Worm (Caenorhabditis elegans): ENCODE results near the gene F01D4.8.
A peak's percentile ranks its signal among the peaks of the same experiment; 100 is the strongest.

The F01D4.8 gene

DNA sequence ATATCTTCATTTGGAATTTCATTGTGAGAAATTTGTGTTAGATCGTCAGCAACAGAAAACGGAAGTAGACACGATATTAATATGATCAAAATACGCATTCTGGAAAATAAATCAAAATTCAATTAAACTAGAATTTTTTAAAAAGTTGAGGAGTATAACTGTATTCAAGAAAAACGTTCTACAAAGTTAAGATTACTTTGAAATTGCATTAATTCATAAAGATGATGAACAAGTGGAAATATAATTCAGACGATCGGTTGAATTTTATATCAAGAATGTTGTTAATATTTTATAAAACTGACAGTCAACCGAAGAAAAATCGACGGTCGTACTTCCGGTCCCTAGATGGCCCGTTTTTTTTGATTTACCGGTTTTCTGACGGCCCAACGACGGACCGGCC, at the start of gene F01D4.8:
Gene F01D4.8, minus strand, starts transcription at position 101 of the 400 bp plus-strand sequence.
- TF ChIP-seq nhr-76 (tag; optimal IDR thresholded peaks at IDR 0.05): no peak
- no peak for TF ChIP-seq ham-2 (GFP tag; optimal IDR thresholded peaks at IDR 0.05)
- TF ChIP-seq pha-4 (tag; optimal IDR thresholded peaks at IDR 0.05): no peak
- TF ChIP-seq lin-13 (tag; optimal IDR thresholded peaks at IDR 0.05): no peak
- no peak for TF ChIP-seq mls-2 (tag; optimal IDR thresholded peaks at IDR 0.05)
- no peak for TF ChIP-seq sem-2 (GFP tag; optimal IDR thresholded peaks at IDR 0.05)
- TF ChIP-seq ces-1 (GFP tag; optimal IDR thresholded peaks at IDR 0.05): no peak
- TF ChIP-seq zip-8 (tag; optimal IDR thresholded peaks at IDR 0.05): no peak
- TF ChIP-seq drap-1 (GFP tag; optimal IDR thresholded peaks at IDR 0.05): no peak
- no peak for TF ChIP-seq mab-5 (tag; optimal IDR thresholded peaks at IDR 0.05)
- TF ChIP-seq bed-3 (GFP tag; optimal IDR thresholded peaks at IDR 0.05): no peak
- TF ChIP-seq ceh-39 (tag; optimal IDR thresholded peaks at IDR 0.05): no peak
- no peak for TF ChIP-seq hlh-1 (tag; optimal IDR thresholded peaks at IDR 0.05)
- TF ChIP-seq M03D4.4 (tag; optimal IDR thresholded peaks at IDR 0.05): no peak

- TF ChIP-seq snpc-4 (tag; optimal IDR thresholded peaks at IDR 0.05) (no peak), M03D4.4 (tag; optimal IDR thresholded peaks at IDR 0.05) (no peak), ceh-43 (GFP tag; optimal IDR thresholded peaks at IDR 0.05) (no peak), pha-4 (tag; optimal IDR thresholded peaks at IDR 0.05) (no peak), unc-120 (tag; optimal IDR thresholded peaks at IDR 0.05; ENCODE audit: poor library complexity, severe bottlenecking) (peak; percentile 4), elt-3 (tag; optimal IDR thresholded peaks at IDR 0.05) (no peak), zip-8 (tag; optimal IDR thresholded peaks at IDR 0.05) (no peak), hlh-1 (tag; optimal IDR thresholded peaks at IDR 0.05) (peak; percentile 13)
Observed at ce11 chrIV:10502345-10502744, 49.4 kb upstream of the F01D4.8 start.

ce11 chrIV:10501550-10502240, 48.8 kb upstream of the F01D4.8 start, which contains the start of gene tax-6:
Gene tax-6 (minus strand): TSS chrIV:10501600.
- no peak for TF ChIP-seq ham-2 (GFP tag; optimal IDR thresholded peaks at IDR 0.05)
- TF ChIP-seq sptf-1 (tag; optimal IDR thresholded peaks at IDR 0.05): no peak
- no peak for TF ChIP-seq snpc-4 (tag; optimal IDR thresholded peaks at IDR 0.05)
- peak; percentile 7 for TF ChIP-seq ces-1 (GFP tag; optimal IDR thresholded peaks at IDR 0.05)

DNA sequence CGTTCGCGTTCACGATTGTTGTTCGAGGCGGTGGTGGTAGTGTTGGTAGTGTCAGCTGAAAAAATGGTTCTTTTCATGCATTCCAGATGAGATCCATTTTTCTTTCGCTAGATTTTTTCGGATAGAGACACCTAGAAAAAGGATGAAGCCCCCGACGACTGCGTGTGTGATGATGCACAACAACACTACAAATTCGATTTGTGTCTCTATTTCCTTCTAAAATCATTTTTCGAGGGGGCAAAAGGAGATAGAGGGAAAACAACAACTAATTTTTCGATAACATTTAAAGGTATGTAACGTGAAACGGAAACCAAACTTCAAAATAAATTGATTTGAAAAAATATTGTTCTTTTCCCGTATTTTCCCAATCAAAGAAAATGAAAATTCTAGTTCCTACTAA, 47.6 kb upstream of the F01D4.8 start:
- TF ChIP-seq cnd-1 (tag; optimal IDR thresholded peaks at IDR 0.05) (no peak), ces-1 (GFP tag; optimal IDR thresholded peaks at IDR 0.05) (peak; percentile 75)

DNA sequence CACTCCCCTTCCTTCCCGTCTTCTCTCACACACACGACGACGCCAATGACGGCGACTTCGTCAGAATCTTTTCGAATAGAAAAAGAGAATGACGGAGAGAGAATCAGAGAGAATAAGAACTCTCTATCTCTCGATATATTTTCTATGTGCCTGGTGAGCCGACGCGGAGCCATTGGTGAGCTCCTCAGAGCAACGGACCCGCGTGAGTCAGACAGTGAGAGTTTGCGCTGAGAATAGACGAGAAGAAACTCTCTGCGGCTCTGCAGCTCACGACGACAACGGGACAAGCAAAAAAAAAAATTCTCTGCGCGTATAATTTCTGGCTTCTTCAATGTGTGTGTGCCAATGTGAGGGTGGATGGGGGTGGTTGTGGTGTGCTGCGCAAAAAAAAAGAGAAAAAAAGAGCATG, 47.1 kb upstream of the F01D4.8 start:
- TF ChIP-seq unc-62 (GFP tag; optimal IDR thresholded peaks at IDR 0.05) (peak; percentile 17), ham-2 (GFP tag; optimal IDR thresholded peaks at IDR 0.05) (no peak), mls-2 (tag; optimal IDR thresholded peaks at IDR 0.05) (peak; percentile 9), mep-1 (tag; optimal IDR thresholded peaks at IDR 0.05) (peak; percentile 7), zip-8 (tag; optimal IDR thresholded peaks at IDR 0.05) (no peak), M03D4.4 (tag; optimal IDR thresholded peaks at IDR 0.05) (no peak), ces-1 (GFP tag; optimal IDR thresholded peaks at IDR 0.05) (peak; percentile 22), sptf-1 (tag; optimal IDR thresholded peaks at IDR 0.05) (peak; percentile 36)

DNA sequence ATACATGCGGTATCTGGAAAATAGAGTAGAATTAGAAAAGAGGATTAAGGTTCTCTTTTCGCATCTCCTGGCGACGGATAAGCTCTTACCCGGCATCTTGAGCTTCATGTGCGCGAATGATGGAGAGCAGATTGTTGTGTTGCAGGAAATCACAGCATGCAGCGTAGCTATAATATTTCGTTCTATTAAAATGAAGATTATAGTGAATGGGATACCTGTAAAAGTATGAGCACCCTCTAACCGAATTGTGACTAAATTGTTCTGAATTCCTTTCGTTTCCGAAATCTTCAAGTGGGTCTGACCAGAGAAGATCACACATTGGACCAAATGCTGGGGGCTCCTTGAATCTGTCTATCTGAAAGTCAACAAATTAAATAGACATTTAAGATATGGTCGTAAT, 45.5 kb upstream of the F01D4.8 start:
- no peak for TF ChIP-seq ces-1 (GFP tag; optimal IDR thresholded peaks at IDR 0.05)
- TF ChIP-seq elt-3 (tag; optimal IDR thresholded peaks at IDR 0.05): no peak
- no peak for TF ChIP-seq nhr-12 (tag; optimal IDR thresholded peaks at IDR 0.05)
- no peak for TF ChIP-seq flh-1 (GFP tag; optimal IDR thresholded peaks at IDR 0.05)
- no peak for TF ChIP-seq mab-5 (tag; optimal IDR thresholded peaks at IDR 0.05)
- no peak for TF ChIP-seq zip-8 (tag; optimal IDR thresholded peaks at IDR 0.05)

DNA sequence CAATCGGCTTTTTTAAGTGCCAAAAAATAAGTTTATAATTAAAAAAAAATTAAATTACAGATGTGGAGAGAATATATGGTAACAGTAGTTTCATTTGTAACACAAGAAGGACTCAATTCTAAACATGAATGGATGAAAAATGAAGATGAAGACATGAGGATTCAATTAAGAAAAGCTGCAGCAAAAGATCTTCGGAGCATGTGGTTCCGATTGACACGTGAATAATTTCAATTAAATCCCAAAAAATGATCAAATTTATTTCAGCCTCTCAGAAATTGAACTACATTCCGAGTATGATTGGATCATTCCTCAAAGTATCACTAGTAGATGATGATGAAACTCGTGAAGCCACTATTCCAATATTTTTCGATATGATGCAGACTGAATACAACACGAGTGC, 36.5 kb upstream of the F01D4.8 start:
- TF ChIP-seq nhr-12 (tag; optimal IDR thresholded peaks at IDR 0.05): no peak
- no peak for TF ChIP-seq ceh-43 (GFP tag; optimal IDR thresholded peaks at IDR 0.05)
- TF ChIP-seq mep-1 (tag; optimal IDR thresholded peaks at IDR 0.05): no peak
- TF ChIP-seq flh-1 (GFP tag; optimal IDR thresholded peaks at IDR 0.05): no peak
- no peak for TF ChIP-seq lin-13 (tag; optimal IDR thresholded peaks at IDR 0.05)
- no peak for TF ChIP-seq blmp-1 (tag; optimal IDR thresholded peaks at IDR 0.05)
- no peak for TF ChIP-seq unc-120 (tag; optimal IDR thresholded peaks at IDR 0.05; ENCODE audit: poor library complexity, severe bottlenecking)
- no peak for TF ChIP-seq pha-4 (tag; optimal IDR thresholded peaks at IDR 0.05)
- TF ChIP-seq zip-8 (tag; optimal IDR thresholded peaks at IDR 0.05): no peak
- TF ChIP-seq ham-2 (GFP tag; optimal IDR thresholded peaks at IDR 0.05): no peak
- no peak for TF ChIP-seq lsy-2 (tag; optimal IDR thresholded peaks at IDR 0.05)
